Worm (Caenorhabditis elegans): Measurements from ENCODE around the gene ifa-1.

The ifa-1 gene

DNA sequence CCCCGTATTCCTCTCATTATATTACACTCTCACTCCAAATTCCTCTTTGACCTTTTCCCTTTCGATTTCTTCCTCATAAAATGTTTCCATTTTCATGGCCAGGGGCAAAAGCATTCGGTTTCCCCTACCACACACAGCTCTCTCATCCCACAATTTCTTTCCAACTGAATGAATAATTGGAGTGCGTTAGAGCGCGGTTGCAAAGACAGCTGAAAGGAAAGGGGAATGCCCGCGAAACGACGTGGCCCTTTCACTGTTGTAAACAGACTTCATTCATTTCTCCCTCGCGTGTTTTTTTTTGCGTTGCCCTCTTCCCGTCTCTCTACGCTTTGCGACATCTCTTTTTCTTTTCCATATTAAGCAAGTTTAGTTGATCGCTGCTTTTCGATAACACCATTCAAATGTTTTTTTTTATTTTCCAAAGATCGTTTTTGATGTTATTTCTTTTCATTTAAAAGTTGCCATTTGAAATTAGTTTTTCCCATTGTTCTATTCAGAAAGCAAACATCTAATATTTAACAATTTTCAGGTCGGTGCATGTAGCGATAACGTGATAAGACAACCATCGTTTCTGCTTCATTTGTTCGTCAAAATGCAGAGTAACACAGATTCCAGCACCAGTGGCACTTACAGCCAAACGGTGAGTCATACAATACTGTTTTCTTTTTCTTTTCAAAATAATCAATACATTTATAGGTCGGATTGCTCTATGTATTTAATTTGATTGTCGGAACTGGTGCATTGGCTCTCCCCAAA is 8.5 kb upstream of the ifa-1 start, which contains the start of gene C03A3.2 (continued):
- TF ChIP-seq snu-23 (GFP tag; optimal IDR thresholded peaks at IDR 0.05) (peak; percentile 74), lin-14 (GFP tag; optimal IDR thresholded peaks at IDR 0.05) (peak; percentile 96), unc-62 (GFP tag; optimal IDR thresholded peaks at IDR 0.05) (no peak), fkh-4 (tag; optimal IDR thresholded peaks at IDR 0.05; ENCODE audit: borderline replicate concordance) (no peak), egl-13 (tag; optimal IDR thresholded peaks at IDR 0.05) (peak; percentile 24), grh-1 (GFP tag; IDR thresholded peaks at IDR 0.05) (no peak), egl-27 (tag; optimal IDR thresholded peaks at IDR 0.05) (no peak), nhr-84 (tag; optimal IDR thresholded peaks at IDR 0.05) (no peak), hpl-2 (GFP tag; optimal IDR thresholded peaks at IDR 0.05) (no peak), swsn-7 (tag; optimal IDR thresholded peaks at IDR 0.05) (peak; percentile 67), nhr-71 (tag; optimal IDR thresholded peaks at IDR 0.05) (peak; percentile 76), ets-5 (GFP tag; IDR thresholded peaks at IDR 0.05) (no peak), isw-1 (GFP tag; IDR thresholded peaks at IDR 0.05) (peak; percentile 22; the same call in 1 of the 2 replicates), hlh-17 (GFP tag; optimal IDR thresholded peaks at IDR 0.05; ENCODE audit: borderline replicate concordance) (no peak), lin-15B (tag; optimal IDR thresholded peaks at IDR 0.05) (peak; percentile 54), blmp-1 (tag; optimal IDR thresholded peaks at IDR 0.05) (peak; percentile 97), zip-4 (GFP tag; optimal IDR thresholded peaks at IDR 0.05) (no peak), pag-3 (tag; optimal IDR thresholded peaks at IDR 0.05; ENCODE audit: borderline replicate concordance, insufficient read depth) (no peak), mep-1 (tag; optimal IDR thresholded peaks at IDR 0.05) (peak; percentile 71), ztf-11 (tag; optimal IDR thresholded peaks at IDR 0.05) (no peak), nhr-19 (GFP tag; conservative IDR thresholded peaks at IDR 0.05) (peak; percentile 33), ztf-4 (tag; optimal IDR thresholded peaks at IDR 0.05) (peak; percentile 11), elt-2 (tag; optimal IDR thresholded peaks at IDR 0.05) (peak; percentile 5), nhr-28 (tag; optimal IDR thresholded peaks at IDR 0.05) (no peak), xbp-1 (tag; optimal IDR thresholded peaks at IDR 0.05) (peak; percentile 59), snpc-4 (tag; optimal IDR thresholded peaks at IDR 0.05) (peak; percentile 39), ama-1 (optimal IDR thresholded peaks at IDR 0.05) (no peak), elt-3 (tag; optimal IDR thresholded peaks at IDR 0.05) (peak in 1 of 6 experiments; percentile 55), efl-1 (optimal IDR thresholded peaks at IDR 0.05) (peak; percentile 50 to 72), efl-1 (GFP tag; optimal IDR thresholded peaks at IDR 0.05 in 1 of 2) (peak; percentile 49 to 92)

DNA sequence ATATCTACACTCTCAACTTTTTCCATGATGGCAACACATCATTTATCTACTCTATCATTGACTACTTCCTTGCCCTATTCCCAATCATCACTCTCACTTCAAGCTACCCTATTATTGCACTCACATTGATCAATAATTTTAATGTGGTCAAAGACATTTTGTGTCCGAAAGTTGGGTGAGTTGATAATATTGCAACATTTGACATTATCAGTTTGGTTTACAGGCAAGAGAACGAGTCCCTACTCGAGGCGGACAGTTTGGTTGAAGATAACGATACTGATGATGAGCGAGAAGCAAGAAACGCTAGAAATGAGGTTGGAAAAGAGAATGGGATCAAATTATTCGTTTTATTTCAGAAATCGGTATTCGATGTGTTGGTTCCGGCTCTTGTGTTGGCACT is 6.3 kb upstream of the ifa-1 start:
- TF ChIP-seq sup-37 (GFP tag; optimal IDR thresholded peaks at IDR 0.05) (no peak), lin-14 (GFP tag; optimal IDR thresholded peaks at IDR 0.05) (peak; percentile 20), ceh-90 (tag; optimal IDR thresholded peaks at IDR 0.05) (no peak), lin-35 (GFP tag; optimal IDR thresholded peaks at IDR 0.05) (peak in 1 of 2 experiments; percentile 32), elt-2 (tag; optimal IDR thresholded peaks at IDR 0.05) (peak; percentile 71)

DNA sequence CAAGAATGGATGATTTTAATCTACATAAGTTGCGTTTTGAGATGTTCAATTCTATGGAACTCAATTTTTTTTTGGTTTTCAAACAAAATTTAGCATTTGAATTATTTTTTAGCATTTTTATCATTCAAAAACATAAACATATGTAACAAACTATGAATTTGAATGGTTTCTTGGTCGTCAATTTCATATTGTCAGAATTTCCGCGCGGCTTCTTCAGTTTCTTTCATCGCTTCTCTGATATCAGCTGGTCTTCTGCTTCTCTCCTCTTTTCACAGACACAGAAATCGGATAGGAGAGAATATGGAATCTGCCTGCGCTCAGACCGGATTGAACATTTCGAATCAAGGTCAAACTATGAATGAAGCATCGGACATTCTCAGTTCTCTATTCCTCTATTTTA is 4.3 kb upstream of the ifa-1 start, which contains the start of gene C03A3.9:
Gene C03A3.9, plus strand, starts transcription at position 301 of the 400 bp plus-strand sequence.
- TF ChIP-seq egl-27 (tag; optimal IDR thresholded peaks at IDR 0.05) (no peak), blmp-1 (tag; optimal IDR thresholded peaks at IDR 0.05) (peak; percentile 14)

DNA sequence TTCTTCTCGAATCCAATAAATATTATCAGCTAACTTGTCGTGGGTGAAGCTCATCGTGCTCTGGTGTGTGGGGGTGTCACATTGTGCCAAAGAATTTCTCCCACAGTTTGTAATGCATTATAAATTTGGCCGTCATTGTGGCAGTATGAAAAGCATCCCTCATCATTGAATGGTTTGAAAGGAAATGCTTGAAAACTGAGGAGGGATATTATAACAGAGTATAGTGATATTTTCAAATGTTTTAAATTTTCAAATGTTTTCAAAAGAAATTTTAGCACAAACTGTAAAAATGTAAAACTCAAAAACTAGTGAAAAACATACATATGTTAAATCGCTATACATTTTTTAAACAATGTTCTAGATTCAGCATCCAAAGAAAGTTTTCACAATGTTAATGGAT is 2.0 kb upstream of the ifa-1 start, which contains the start of gene C03A3.3:
Gene C03A3.3, minus strand, starts transcription at position 101 of the 400 bp plus-strand sequence.
- TF ChIP-seq ztf-11 (tag; optimal IDR thresholded peaks at IDR 0.05) (no peak), lin-13 (GFP tag; optimal IDR thresholded peaks at IDR 0.05) (no peak), unc-86 (tag; optimal IDR thresholded peaks at IDR 0.05) (no peak)

Measured in whole organism, L1 larva.